Worm (Caenorhabditis elegans): Measurements from ENCODE around the gene morc-1.

- no peak for TF ChIP-seq F13C5.2 (tag; optimal IDR thresholded peaks at IDR 0.05)
- TF ChIP-seq B0310.2 (tag; optimal IDR thresholded peaks at IDR 0.05), result no peak
- no peak for TF ChIP-seq aly-1 (tag; optimal IDR thresholded peaks at IDR 0.05)
- no peak for TF ChIP-seq flt-1 (GFP tag; IDR thresholded peaks at IDR 0.05)
- no peak for TF ChIP-seq ama-1 (optimal IDR thresholded peaks at IDR 0.05)
- no peak for TF ChIP-seq hmg-4 (GFP tag; optimal IDR thresholded peaks at IDR 0.05)
- TF ChIP-seq tra-4 (tag; optimal IDR thresholded peaks at IDR 0.05), result no peak
Measured at ce11 chrIII:5185620-5186019, 21.1 kb downstream of the morc-1 start, which contains the start of gene pup-2.
